Worm (Caenorhabditis elegans) whole organism, young adult: ENCODE measurements around the gene B0035.15.

Experiments
- aptf-2 ChIP-seq: fragments of 200-800 bp; sonication (Bioruptor generic); conservative IDR thresholded peaks from 2 replicates; pipeline ENCODE4 v1.3.6; 2022; ENCODE audit warnings: missing genetic modification reagents, missing genetic modification characterization, missing compliant biosample characterization
- let-526 ChIP-seq: fragments of 200-800 bp; sonication (Bioruptor generic); IDR thresholded peaks from 2 replicates; pipeline ENCODE4 v1.3.6; 2022; ENCODE audit warnings: missing genetic modification reagents, missing genetic modification characterization, missing compliant biosample characterization
- unc-62 ChIP-seq: fragments of 150-350 bp; optimal IDR thresholded peaks from 2 replicates; lab custom pipeline; 2014; ENCODE audit warnings: missing biosample characterization, missing genetic modification reagents, missing genetic modification characterization

DNA sequence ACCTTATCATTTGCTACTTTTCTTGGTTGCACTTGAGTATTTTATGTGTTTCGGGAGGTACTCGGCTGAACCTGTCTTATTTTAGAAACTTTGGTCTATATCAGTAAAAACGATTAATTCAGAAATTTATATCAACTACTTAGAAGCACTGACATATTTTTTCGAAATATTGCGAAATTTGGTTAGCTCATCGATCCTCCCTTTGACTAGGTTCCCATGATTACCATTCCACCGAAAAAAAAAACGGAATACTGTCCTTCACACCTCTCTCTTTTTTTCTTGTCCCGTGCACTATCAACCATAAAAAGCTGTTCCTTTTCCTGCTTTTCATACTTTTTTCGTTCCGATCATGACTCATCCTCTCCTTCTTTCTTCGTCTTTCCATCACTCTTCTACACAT is 12.8 kb downstream of the B0035.15 start:
- TF ChIP-seq let-526 (GFP tag; lab: Robert Waterston, UW), result no peak
- TF ChIP-seq unc-62, result no peak
- no peak for TF ChIP-seq aptf-2 (GFP tag; lab: Robert Waterston, UW)
